Fruit fly (Drosophila melanogaster) whole organism, embryonic: ENCODE measurements around the gene CG13097.
A peak's percentile ranks its signal among the peaks of the same experiment; 100 is the strongest.

ENCODE experiments used
- ATbp ChIP-seq: fragments of 200-800 bp; sonication (Bioruptor generic); optimal IDR thresholded peaks from 2 replicates; lab custom pipeline; 2017; ENCODE audit warnings: missing biosample characterization, mild to moderate bottlenecking, missing genetic modification characterization, missing genetic modification reagents
- Atf-2 ChIP-seq: fragments of 200-800 bp; sonication (Bioruptor generic); optimal IDR thresholded peaks from 2 replicates; lab custom pipeline; 2016; ENCODE audit warnings: missing biosample characterization, missing genetic modification characterization
- CG10462 ChIP-seq: fragments of 200-800 bp; sonication (Bioruptor generic); optimal IDR thresholded peaks from 2 replicates; lab custom pipeline; 2016; ENCODE audit warnings: missing biosample characterization, missing genetic modification characterization
- CG11085 ChIP-seq: fragments of 200-800 bp; sonication (Bioruptor generic); IDR thresholded peaks from 2 replicates; pipeline ENCODE4 v1.3.6; 2022; ENCODE audit warnings: missing biosample characterization, missing genetic modification characterization
- CG13624 ChIP-seq: fragments of 200-800 bp; sonication (Bioruptor generic); optimal IDR thresholded peaks from 2 replicates; lab custom pipeline; 2016; ENCODE audit warnings: missing biosample characterization, missing genetic modification characterization
- CG18262 ChIP-seq: fragments of 200-800 bp; optimal IDR thresholded peaks from 3 replicates; lab custom pipeline; 2019; ENCODE audit warnings: missing biosample characterization, mild to moderate bottlenecking, missing genetic modification characterization, moderate library complexity
- CG2712 ChIP-seq: fragments of 200-800 bp; optimal IDR thresholded peaks from 3 replicates; lab custom pipeline; 2019; ENCODE audit warnings: missing biosample characterization, mild to moderate bottlenecking, missing genetic modification characterization, moderate library complexity
- CG30431 ChIP-seq: fragments of 200-800 bp; sonication (Bioruptor generic); optimal IDR thresholded peaks from 2 replicates; lab custom pipeline; 2017; ENCODE audit warnings: missing biosample characterization, missing genetic modification characterization
- CG31365 ChIP-seq: fragments of 200-800 bp; sonication (Bioruptor generic); optimal IDR thresholded peaks from 2 replicates; lab custom pipeline; 2018; ENCODE audit warnings: missing biosample characterization, mild to moderate bottlenecking, missing genetic modification characterization
- CG34224 ChIP-seq: fragments of 200-800 bp; sonication (Bioruptor generic); IDR thresholded peaks from 3 replicates; pipeline ENCODE4 v1.3.6; 2022; ENCODE audit warnings: missing biosample characterization, missing genetic modification characterization; ENCODE audit not compliant: partially characterized antibody
- CG3995 ChIP-seq: fragments of 200-800 bp; sonication (Bioruptor generic); optimal IDR thresholded peaks from 3 replicates; lab custom pipeline; 2016; ENCODE audit warnings: missing biosample characterization, missing genetic modification characterization
- CG4820 ChIP-seq: fragments of 200-800 bp; sonication (Bioruptor generic); optimal IDR thresholded peaks from 3 replicates; lab custom pipeline; 2016; ENCODE audit warnings: missing biosample characterization, missing genetic modification characterization
- CG8290 ChIP-seq, 3 experiments: fragments of 200-800 bp; sonication (Bioruptor generic); optimal IDR thresholded peaks; 2 replicates each; lab custom pipeline; 2016 to 2019; ENCODE audit warnings: missing biosample characterization in 3 of 3, missing genetic modification characterization in 3 of 3, mild to moderate bottlenecking in 2 of 3, moderate library complexity in 1 of 3
- Dp ChIP-seq: fragments of 200-800 bp; sonication (Bioruptor generic); optimal IDR thresholded peaks from 2 replicates; lab custom pipeline; 2018; ENCODE audit warnings: missing biosample characterization, mild to moderate bottlenecking, missing genetic modification characterization, moderate library complexity
- E2f1 ChIP-seq: fragments of 200-800 bp; sonication (Bioruptor generic); IDR thresholded peaks from 2 replicates; pipeline ENCODE4 v1.3.6; 2022; ENCODE audit warnings: missing biosample characterization, missing genetic modification characterization
- Hmr ChIP-seq: fragments of 200-800 bp; sonication (Bioruptor generic); optimal IDR thresholded peaks from 3 replicates; lab custom pipeline; 2017; ENCODE audit warnings: mild to moderate bottlenecking, missing biosample characterization, missing genetic modification reagents, missing genetic modification characterization
- Hr78 ChIP-seq, 2 experiments: fragments of 200-800 bp in 1 of 2; fragments of >200 bp in 1 of 2; sonication (Bioruptor generic) in 1 of 2; optimal IDR thresholded peaks; 2 replicates each; lab custom pipeline; 2017 to 2019; ENCODE audit warnings: missing biosample characterization in 2 of 2, missing genetic modification characterization in 2 of 2, mild to moderate bottlenecking in 1 of 2, moderate library complexity in 1 of 2
- MBD-R2 ChIP-seq: fragments of 200-800 bp; sonication (Bioruptor generic); IDR thresholded peaks from 2 replicates; pipeline ENCODE4 v1.3.6; 2022; ENCODE audit warnings: missing biosample characterization, missing genetic modification characterization
- Med ChIP-seq: fragments of 200-800 bp; sonication (Bioruptor generic); peaks from one replicate; lab custom pipeline; 2016; ENCODE audit warnings: missing biosample characterization, missing genetic modification characterization, mild to moderate bottlenecking, inconsistent platforms, moderate library complexity
- Myb ChIP-seq: fragments of 200-800 bp; sonication (Bioruptor generic); optimal IDR thresholded peaks from 2 replicates; lab custom pipeline; 2016; ENCODE audit warnings: missing biosample characterization, missing genetic modification characterization
- Nf-YB ChIP-seq: fragments of 200-800 bp; sonication (Bioruptor generic); optimal IDR thresholded peaks from 3 replicates; lab custom pipeline; 2019; ENCODE audit warnings: missing biosample characterization, mild to moderate bottlenecking, missing genetic modification characterization, moderate library complexity
- Scr ChIP-seq: fragments of 200-800 bp; sonication (Bioruptor generic); IDR thresholded peaks from 2 replicates; pipeline ENCODE4 v1.3.6; 2022; ENCODE audit warnings: missing biosample characterization, missing genetic modification characterization; ENCODE audit not compliant: partially characterized antibody
- Sox102F ChIP-seq: fragments of 200-800 bp; sonication (Bioruptor generic); optimal IDR thresholded peaks from 2 replicates; lab custom pipeline; 2018; ENCODE audit warnings: missing biosample characterization, mild to moderate bottlenecking, missing genetic modification characterization, moderate library complexity
- Sry-δ ChIP-seq: fragments of 200-800 bp; sonication (Bioruptor generic); optimal IDR thresholded peaks from 2 replicates; lab custom pipeline; 2016; ENCODE audit warnings: missing biosample characterization, missing genetic modification characterization
- Vsx1 ChIP-seq: fragments of 200-800 bp; sonication (Bioruptor generic); optimal IDR thresholded peaks from 2 replicates; lab custom pipeline; 2017; ENCODE audit warnings: missing biosample characterization, mild to moderate bottlenecking, missing genetic modification characterization, missing genetic modification reagents
- bbx ChIP-seq: fragments of 200-800 bp; sonication (Bioruptor generic); IDR thresholded peaks from 2 replicates; pipeline ENCODE4 v1.3.6; 2022; ENCODE audit warnings: missing biosample characterization, missing genetic modification characterization; ENCODE audit not compliant: partially characterized antibody
- chinmo ChIP-seq: fragments of 200-800 bp; sonication (Bioruptor generic); IDR thresholded peaks from 4 replicates; pipeline ENCODE4 v1.3.6; 2022; ENCODE audit warnings: missing biosample characterization, missing genetic modification characterization; ENCODE audit not compliant: partially characterized antibody
- crp ChIP-seq, 2 experiments: fragments of 200-800 bp; sonication (Bioruptor generic); optimal IDR thresholded peaks; 2 replicates in 1 of 2; 3 replicates in 1 of 2; lab custom pipeline; 2017; ENCODE audit warnings: missing biosample characterization in 2 of 2, missing genetic modification characterization in 2 of 2, mild to moderate bottlenecking in 1 of 2, moderate library complexity in 1 of 2
- gcm2 ChIP-seq: fragments of 200-800 bp; sonication (Bioruptor generic); optimal IDR thresholded peaks from 2 replicates; lab custom pipeline; 2016; ENCODE audit warnings: missing biosample characterization, missing genetic modification characterization
- gsb ChIP-seq: fragments of 200-800 bp; sonication (Bioruptor generic); IDR thresholded peaks from 2 replicates; pipeline ENCODE4 v1.3.6; 2022; ENCODE audit warnings: missing biosample characterization, missing genetic modification characterization
- kah ChIP-seq: fragments of 200-800 bp; sonication (Bioruptor generic); optimal IDR thresholded peaks from 2 replicates; lab custom pipeline; 2018; ENCODE audit warnings: missing biosample characterization, mild to moderate bottlenecking, missing genetic modification characterization
- mirr ChIP-seq: fragments of 200-800 bp; sonication (Bioruptor generic); optimal IDR thresholded peaks from 3 replicates; lab custom pipeline; 2018; ENCODE audit warnings: missing biosample characterization, mild to moderate bottlenecking, missing genetic modification characterization
- nom ChIP-seq: fragments of 200-800 bp; sonication (Bioruptor generic); optimal IDR thresholded peaks from 2 replicates; lab custom pipeline; 2017; ENCODE audit warnings: missing biosample characterization, missing genetic modification characterization, mild to moderate bottlenecking, moderate library complexity, missing genetic modification reagents
- rib ChIP-seq: fragments of 200-800 bp; sonication (Bioruptor generic); IDR thresholded peaks from 2 replicates; pipeline ENCODE4 v1.3.6; 2022; ENCODE audit warnings: missing biosample characterization, missing genetic modification characterization
- row ChIP-seq: fragments of 200-800 bp; sonication (Bioruptor generic); IDR thresholded peaks from 3 replicates; pipeline ENCODE4 v1.3.6; 2022; ENCODE audit warnings: missing biosample characterization, missing genetic modification characterization
- tin ChIP-seq: fragments of 200-800 bp; sonication (Bioruptor generic); optimal IDR thresholded peaks from 3 replicates; lab custom pipeline; 2016; ENCODE audit warnings: missing biosample characterization, missing genetic modification characterization
- tna ChIP-seq: fragments of 200-800 bp; sonication (Bioruptor generic); IDR thresholded peaks from 2 replicates; pipeline ENCODE4 v1.3.6; 2022; ENCODE audit warnings: missing biosample characterization, missing genetic modification characterization; ENCODE audit not compliant: partially characterized antibody
- trem ChIP-seq: fragments of 200-800 bp; optimal IDR thresholded peaks from 3 replicates; lab custom pipeline; 2019; ENCODE audit warnings: missing biosample characterization, mild to moderate bottlenecking, missing genetic modification characterization, moderate library complexity
- unc-4 ChIP-seq: fragments of 200-800 bp; sonication (Bioruptor generic); IDR thresholded peaks from 2 replicates; pipeline ENCODE4 v1.3.6; 2022; ENCODE audit warnings: missing biosample characterization, missing genetic modification characterization; ENCODE audit not compliant: partially characterized antibody
- zen ChIP-seq: fragments of 200-800 bp; sonication (Bioruptor generic); optimal IDR thresholded peaks from 3 replicates; lab custom pipeline; 2018; ENCODE audit warnings: missing biosample characterization, mild to moderate bottlenecking, missing genetic modification characterization, moderate library complexity

Gene CG13097

DNA sequence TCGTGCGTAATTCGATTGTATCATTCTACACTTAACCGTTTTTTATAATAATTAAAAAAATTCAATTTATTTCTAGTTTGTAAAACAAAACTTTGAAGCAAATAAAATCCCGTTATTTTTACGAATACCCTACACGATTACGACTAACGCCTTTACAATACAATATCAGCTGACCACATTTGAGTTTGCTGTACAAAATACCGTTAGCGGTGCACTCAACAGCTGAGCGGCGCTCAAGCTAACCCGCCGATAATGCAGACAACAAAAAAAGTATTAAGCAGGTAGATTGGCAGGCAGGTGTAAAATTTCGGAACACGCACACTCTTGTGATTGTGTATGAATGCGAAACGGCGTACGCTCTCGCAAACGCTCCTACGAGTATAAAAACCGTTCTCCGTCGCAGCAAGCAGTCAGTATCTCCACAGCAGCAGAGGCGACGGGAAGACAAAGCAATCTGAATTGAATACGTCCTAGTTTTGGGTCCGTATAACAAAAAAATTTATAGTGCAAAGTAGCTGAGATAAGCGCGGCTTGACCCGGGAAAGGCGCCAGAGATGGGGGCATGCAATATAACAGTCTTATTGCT lies 7.1 kb upstream of the CG13097 start, which contains the start of gene Acer (continued):
- TF ChIP-seq Sry-δ (GFP tag; lab: Kevin White, UChicago) = no peak
- peak; percentile 24 for TF ChIP-seq CG3995 (GFP tag; lab: Kevin White, UChicago)
- peak; percentile 24 for TF ChIP-seq Sox102F (GFP tag; lab: Kevin White, UChicago)
- peak; percentile 30 for TF ChIP-seq CG13624 (GFP tag; lab: Kevin White, UChicago)
- peak; percentile 13 for TF ChIP-seq mirr (GFP tag; lab: Kevin White, UChicago)
- TF ChIP-seq nom (GFP tag; lab: Kevin White, UChicago) = peak; percentile 11
- peak; percentile 30 for TF ChIP-seq CG2712 (tag; lab: Kevin White, UChicago)
- TF ChIP-seq Dp = peak; percentile 6
- peak; percentile 15 for TF ChIP-seq kah (GFP tag; lab: Kevin White, UChicago)
- TF ChIP-seq Hr78 (GFP tag; optimal IDR thresholded peaks at IDR 0.05; lab: Kevin White, UChicago) = peak in 1 of 2 experiments; percentile 87
- TF ChIP-seq CG31365 (tag; lab: Kevin White, UChicago) = peak; percentile 35
- peak; percentile 20 for TF ChIP-seq CG10462 (GFP tag; lab: Kevin White, UChicago)
- TF ChIP-seq CG18262 = peak; percentile 0
- no peak for TF ChIP-seq Hmr
- no peak for TF ChIP-seq ATbp
- TF ChIP-seq gcm2 = no peak
- TF ChIP-seq crp (GFP tag; optimal IDR thresholded peaks at IDR 0.05; lab: Kevin White, UChicago) = peak; percentile 53 to 91
- peak; percentile 5 for TF ChIP-seq Nf-YB (GFP tag; lab: Kevin White, UChicago)
- 0 out of 2 replicates have a peak, but pooled peaks have one; percentile 24 for TF ChIP-seq gsb (GFP tag; lab: Robert Waterston, UW)
- TF ChIP-seq CG34224 (GFP tag; lab: Robert Waterston, UW) = peak; percentile 25; the same call in 1 of the 3 replicates
- TF ChIP-seq Med (GFP tag; lab: Kevin White, UChicago) = peak; percentile 86
- no peak for TF ChIP-seq E2f1 (GFP tag; lab: Robert Waterston, UW)
- no peak for TF ChIP-seq Atf-2 (GFP tag; lab: Kevin White, UChicago)
- no peak for TF ChIP-seq CG4820 (GFP tag; lab: Kevin White, UChicago)
- TF ChIP-seq zen (tag; lab: Kevin White, UChicago) = peak; percentile 9
- peak; percentile 52 for TF ChIP-seq CG8290 (GFP tag; optimal IDR thresholded peaks at IDR 0.05; lab: Kevin White, UChicago)
- no peak for TF ChIP-seq CG8290 (tag; optimal IDR thresholded peaks at IDR 0.05; lab: Kevin White, UChicago)
- TF ChIP-seq CG11085 (GFP tag; lab: Robert Waterston, UW) = no peak
- no peak for TF ChIP-seq Vsx1 (GFP tag; lab: Kevin White, UChicago)
- TF ChIP-seq Myb (GFP tag; lab: Kevin White, UChicago) = peak; percentile 37
- peak; percentile 56; the same call in 1 of the 2 replicates for TF ChIP-seq bbx (GFP tag; lab: Robert Waterston, UW)
- TF ChIP-seq CG30431 (GFP tag; lab: Kevin White, UChicago) = no peak
- TF ChIP-seq Scr (GFP tag; lab: Robert Waterston, UW) = peak; percentile 35; the same call in 1 of the 2 replicates
- peak; percentile 77 for TF ChIP-seq chinmo
- TF ChIP-seq trem = peak; percentile 57
- TF ChIP-seq rib = peak; percentile 73; the same call in 1 of the 2 replicates
- TF ChIP-seq tin = peak; percentile 3
- TF ChIP-seq tna = peak; percentile 13; the same call in 1 of the 2 replicates
- TF ChIP-seq MBD-R2 (GFP tag; lab: Robert Waterston, UW) = peak; percentile 26; the same call in 1 of the 2 replicates
- peak; percentile 34; the same call in 1 of the 3 replicates for TF ChIP-seq row (GFP tag; lab: Robert Waterston, UW)
- TF ChIP-seq unc-4 (GFP tag; lab: Robert Waterston, UW) = 0 out of 2 replicates have a peak, but pooled peaks have one; percentile 35
